Worm (Caenorhabditis elegans) whole organism, early embryonic: ENCODE data around the gene F38E1.3.

Source experiments
- B0310.2 ChIP-seq: sonication (generic microtip); optimal IDR thresholded peaks from 2 replicates; lab custom pipeline; 2016; ENCODE audit warnings: mild to moderate bottlenecking, missing genetic modification characterization, missing compliant biosample characterization
- F13C5.2 ChIP-seq: sonication (generic microtip); optimal IDR thresholded peaks from 2 replicates; lab custom pipeline; 2017; ENCODE audit warnings: mild to moderate bottlenecking, missing genetic modification characterization, inconsistent platforms, missing compliant biosample characterization
- aly-1 ChIP-seq: sonication (generic microtip); optimal IDR thresholded peaks from 2 replicates; lab custom pipeline; 2016; ENCODE audit warnings: missing genetic modification characterization, missing compliant biosample characterization
- ama-1 ChIP-seq: fragments of 150-350 bp; optimal IDR thresholded peaks from 2 replicates; lab custom pipeline; 2014
- ceh-13 ChIP-seq: fragments of 200-800 bp; sonication (Bioruptor generic); optimal IDR thresholded peaks from 2 replicates; lab custom pipeline; 2018; ENCODE audit warnings: mild to moderate bottlenecking, missing genetic modification characterization, missing compliant biosample characterization
- ceh-36 ChIP-seq: sonication (generic microtip); optimal IDR thresholded peaks from 2 replicates; lab custom pipeline; 2016; ENCODE audit warnings: missing genetic modification characterization, inconsistent platforms, missing compliant biosample characterization
- ets-7 ChIP-seq: sonication (generic microtip); optimal IDR thresholded peaks from 2 replicates; lab custom pipeline; 2016; ENCODE audit warnings: missing genotype, missing genetic modification characterization, missing compliant biosample characterization
- flt-1 ChIP-seq: fragments of 200-800 bp; sonication (Bioruptor generic); IDR thresholded peaks from 2 replicates; pipeline ENCODE4 v1.3.6; 2022; ENCODE audit warnings: missing genetic modification characterization, missing compliant biosample characterization
- hmbx-1 ChIP-seq: sonication (generic microtip); optimal IDR thresholded peaks from 2 replicates; lab custom pipeline; 2016; ENCODE audit warnings: mild to moderate bottlenecking, missing genetic modification characterization, missing compliant biosample characterization
- hmg-4 ChIP-seq: fragments of 200-800 bp; sonication (Bioruptor generic); optimal IDR thresholded peaks from 2 replicates; lab custom pipeline; 2018; ENCODE audit warnings: mild to moderate bottlenecking, missing genetic modification characterization, missing compliant biosample characterization
- hnd-1 ChIP-seq: sonication (generic microtip); optimal IDR thresholded peaks from 2 replicates; lab custom pipeline; 2016; ENCODE audit warnings: missing genetic modification characterization, missing compliant biosample characterization
- pes-1 ChIP-seq: fragments of 200-800 bp; sonication (Bioruptor generic); IDR thresholded peaks from 2 replicates; pipeline ENCODE4 v1.3.6; 2022; ENCODE audit warnings: missing genetic modification reagents, missing genetic modification characterization, missing compliant biosample characterization
- scrt-1 ChIP-seq: fragments of 200-800 bp; sonication (Bioruptor generic); IDR thresholded peaks from 2 replicates; pipeline ENCODE4 v1.3.6; 2022; ENCODE audit warnings: missing genetic modification characterization, missing compliant biosample characterization
- sea-1 ChIP-seq: fragments of 200-800 bp; sonication (Bioruptor generic); conservative IDR thresholded peaks from 2 replicates; pipeline ENCODE4 v1.3.6; 2022; ENCODE audit warnings: missing genetic modification characterization, missing compliant biosample characterization
- tbx-37 ChIP-seq: fragments of 200-800 bp; sonication (Bioruptor generic); conservative IDR thresholded peaks from 2 replicates; pipeline ENCODE4 v1.3.6; 2022; ENCODE audit warnings: missing genetic modification reagents, missing genetic modification characterization, missing compliant biosample characterization
- tra-4 ChIP-seq: sonication (generic microtip); optimal IDR thresholded peaks from 2 replicates; lab custom pipeline; 2017; ENCODE audit warnings: missing genetic modification characterization, missing compliant biosample characterization

Gene F38E1.3

ce11 chrV:8426210-8426609 lies 50.3 kb downstream of the F38E1.3 start:
- no peak for TF ChIP-seq ets-7 (tag; lab: Kevin White, UChicago)
- TF ChIP-seq pes-1 (GFP tag; lab: Robert Waterston, UW): no peak
- no peak for TF ChIP-seq ceh-36 (tag; lab: Kevin White, UChicago)
- TF ChIP-seq flt-1 (GFP tag; lab: Robert Waterston, UW): no peak
- no peak for TF ChIP-seq ceh-13 (GFP tag; lab: Kevin White, UChicago)
- no peak for TF ChIP-seq aly-1 (tag; lab: Kevin White, UChicago)
- TF ChIP-seq scrt-1 (GFP tag; lab: Robert Waterston, UW): no peak

ce11 chrV:8426741-8427457 lies 51.0 kb downstream of the F38E1.3 start:
- TF ChIP-seq ceh-36 (tag; lab: Kevin White, UChicago) (no peak), B0310.2 (no peak), hmg-4 (GFP tag; lab: Kevin White, UChicago) (no peak), hnd-1 (tag; lab: Kevin White, UChicago) (no peak), tbx-37 (GFP tag; lab: Robert Waterston, UW) (no peak), ceh-13 (GFP tag; lab: Kevin White, UChicago) (no peak), pes-1 (GFP tag; lab: Robert Waterston, UW) (no peak), sea-1 (GFP tag; lab: Robert Waterston, UW) (no peak), F13C5.2 (tag; lab: Kevin White, UChicago) (no peak), flt-1 (GFP tag; lab: Robert Waterston, UW) (no peak), tra-4 (tag; lab: Kevin White, UChicago) (no peak), ama-1 (lab: Kevin White, UChicago) (no peak), hmbx-1 (tag; lab: Kevin White, UChicago) (no peak)
